Fruit fly (Drosophila melanogaster) whole organism, embryonic: Measurements from ENCODE around the gene CG3662.
A peak's percentile ranks its signal among the peaks of the same experiment; 100 is the strongest.

ENCODE experiments used
- ATbp ChIP-seq: fragments of 200-800 bp; sonication (Bioruptor generic); optimal IDR thresholded peaks from 2 replicates; lab custom pipeline; 2017; ENCODE audit warnings: missing biosample characterization, mild to moderate bottlenecking, missing genetic modification characterization, missing genetic modification reagents
- B-H2 ChIP-seq: fragments of 200-800 bp; sonication (Bioruptor generic); optimal IDR thresholded peaks from 2 replicates; lab custom pipeline; 2018; ENCODE audit warnings: missing biosample characterization, mild to moderate bottlenecking, missing genetic modification characterization
- BEAF-32 ChIP-seq: fragments of 200-800 bp; sonication (Bioruptor generic); optimal IDR thresholded peaks from 3 replicates; lab custom pipeline; 2017; ENCODE audit warnings: missing biosample characterization, missing genetic modification characterization, mild to moderate bottlenecking, moderate library complexity, missing genetic modification reagents
- Bdp1 ChIP-seq: fragments of 200-800 bp; sonication (Bioruptor generic); optimal IDR thresholded peaks from 3 replicates; lab custom pipeline; 2016; ENCODE audit warnings: missing biosample characterization, missing genetic modification characterization
- CG10147 ChIP-seq: fragments of 200-800 bp; sonication (Bioruptor generic); optimal IDR thresholded peaks from 2 replicates; lab custom pipeline; 2019; ENCODE audit warnings: missing biosample characterization, mild to moderate bottlenecking, missing genetic modification characterization, moderate library complexity
- CG11456 ChIP-seq: fragments of 200-800 bp; sonication (Bioruptor generic); IDR thresholded peaks from 3 replicates; pipeline ENCODE4 v1.3.6; 2022; ENCODE audit warnings: missing biosample characterization, missing genetic modification characterization
- CG13894 ChIP-seq: fragments of 200-800 bp; sonication (Bioruptor generic); optimal IDR thresholded peaks from 3 replicates; lab custom pipeline; 2018; ENCODE audit warnings: missing biosample characterization, mild to moderate bottlenecking, missing genetic modification characterization, moderate library complexity
- CG16779 ChIP-seq: fragments of 200-800 bp; sonication (Bioruptor generic); IDR thresholded peaks from 2 replicates; pipeline ENCODE4 v1.3.6; 2022; ENCODE audit warnings: missing biosample characterization, missing genetic modification characterization
- CG1832 ChIP-seq: fragments of 200-800 bp; sonication (Bioruptor generic); optimal IDR thresholded peaks from 2 replicates; lab custom pipeline; 2017; ENCODE audit warnings: missing biosample characterization, mild to moderate bottlenecking, missing genetic modification characterization, inconsistent platforms
- CG18619 ChIP-seq: fragments of 200-800 bp; sonication (Bioruptor generic); optimal IDR thresholded peaks from 3 replicates; lab custom pipeline; 2017; ENCODE audit warnings: missing biosample characterization, mild to moderate bottlenecking, missing genetic modification characterization
- CG18764 ChIP-seq: fragments of 200-800 bp; sonication (Bioruptor generic); optimal IDR thresholded peaks from 3 replicates; lab custom pipeline; 2016; ENCODE audit warnings: missing biosample characterization, missing genetic modification characterization
- CG33557 ChIP-seq: fragments of 200-800 bp; sonication (Bioruptor generic); optimal IDR thresholded peaks from 2 replicates; lab custom pipeline; 2019; ENCODE audit warnings: missing biosample characterization, mild to moderate bottlenecking, missing genetic modification characterization, moderate library complexity
- CG4707 ChIP-seq: fragments of 200-800 bp; sonication (Bioruptor generic); optimal IDR thresholded peaks from 2 replicates; lab custom pipeline; 2018; ENCODE audit warnings: missing biosample characterization, mild to moderate bottlenecking, missing genetic modification characterization, moderate library complexity
- CG4820 ChIP-seq: fragments of 200-800 bp; sonication (Bioruptor generic); optimal IDR thresholded peaks from 3 replicates; lab custom pipeline; 2016; ENCODE audit warnings: missing biosample characterization, missing genetic modification characterization
- CG6175 ChIP-seq: fragments of 200-800 bp; sonication (Bioruptor generic); IDR thresholded peaks from 3 replicates; pipeline ENCODE4 v1.3.6; 2022; ENCODE audit warnings: missing biosample characterization, missing genetic modification characterization
- CG6272 ChIP-seq: fragments of 200-800 bp; sonication (Bioruptor generic); IDR thresholded peaks from 2 replicates; pipeline ENCODE4 v1.3.6; 2022; ENCODE audit warnings: missing biosample characterization, missing genetic modification characterization
- CG6683 ChIP-seq: fragments of 200-800 bp; sonication (Bioruptor generic); optimal IDR thresholded peaks from 2 replicates; lab custom pipeline; 2017; ENCODE audit warnings: missing biosample characterization, mild to moderate bottlenecking, missing genetic modification characterization, missing genetic modification reagents
- CG7786 ChIP-seq: fragments of 200-800 bp; sonication (Bioruptor generic); optimal IDR thresholded peaks from 2 replicates; lab custom pipeline; 2016; ENCODE audit warnings: missing biosample characterization, missing genetic modification characterization
- CG8281 ChIP-seq: fragments of 200-800 bp; sonication (Bioruptor generic); optimal IDR thresholded peaks from 2 replicates; lab custom pipeline; 2018; ENCODE audit warnings: missing biosample characterization, mild to moderate bottlenecking, missing genetic modification characterization, moderate library complexity
- CG8290 ChIP-seq, 3 experiments: fragments of 200-800 bp; sonication (Bioruptor generic); optimal IDR thresholded peaks; 2 replicates each; lab custom pipeline; 2016 to 2019; ENCODE audit warnings: missing biosample characterization in 3 of 3, missing genetic modification characterization in 3 of 3, mild to moderate bottlenecking in 2 of 3, moderate library complexity in 1 of 3
- CG8388 ChIP-seq: fragments of 200-800 bp; sonication (Bioruptor generic); optimal IDR thresholded peaks from 2 replicates; lab custom pipeline; 2019; ENCODE audit warnings: missing biosample characterization, mild to moderate bottlenecking, missing genetic modification characterization, moderate library complexity
- D19A ChIP-seq: fragments of 200-800 bp; optimal IDR thresholded peaks from 3 replicates; lab custom pipeline; 2019; ENCODE audit warnings: missing biosample characterization, mild to moderate bottlenecking, missing genetic modification characterization, moderate library complexity
- Deaf1 ChIP-seq: fragments of 200-800 bp; optimal IDR thresholded peaks from 3 replicates; lab custom pipeline; 2019; ENCODE audit warnings: missing biosample characterization, mild to moderate bottlenecking, missing genetic modification characterization, moderate library complexity
- Doc2 ChIP-seq: fragments of 200-800 bp; sonication (Bioruptor generic); IDR thresholded peaks from 2 replicates; pipeline ENCODE4 v1.3.6; 2022; ENCODE audit warnings: missing biosample characterization, missing genetic modification characterization
- E2f2 ChIP-seq: fragments of 200-800 bp; sonication (Bioruptor generic); IDR thresholded peaks from 2 replicates; pipeline ENCODE4 v1.3.6; 2022; ENCODE audit warnings: missing biosample characterization, missing genetic modification characterization
- Ets65A ChIP-seq: fragments of 200-800 bp; sonication (Bioruptor generic); peaks from one replicate; lab custom pipeline; 2016; ENCODE audit warnings: missing biosample characterization, missing genetic modification characterization
- Fer1 ChIP-seq: fragments of 200-800 bp; sonication (Bioruptor generic); optimal IDR thresholded peaks from 2 replicates; lab custom pipeline; 2017; ENCODE audit warnings: missing biosample characterization, mild to moderate bottlenecking, missing genetic modification characterization
- HLH54F ChIP-seq: fragments of 200-800 bp; sonication (Bioruptor generic); optimal IDR thresholded peaks from 3 replicates; lab custom pipeline; 2016; ENCODE audit warnings: missing biosample characterization, missing genetic modification characterization
- Nf-YC ChIP-seq: fragments of 200-800 bp; optimal IDR thresholded peaks from 3 replicates; lab custom pipeline; 2019; ENCODE audit warnings: missing biosample characterization, mild to moderate bottlenecking, missing genetic modification characterization, moderate library complexity
- NfI ChIP-seq: fragments of 200-800 bp; sonication (Bioruptor generic); optimal IDR thresholded peaks from 3 replicates; lab custom pipeline; 2018; ENCODE audit warnings: missing biosample characterization, mild to moderate bottlenecking, missing genetic modification characterization, moderate library complexity
- Xrp1 ChIP-seq: fragments of 200-800 bp; sonication (Bioruptor generic); IDR thresholded peaks from 2 replicates; pipeline ENCODE4 v1.3.6; 2022; ENCODE audit warnings: missing biosample characterization, missing genetic modification characterization
- aop ChIP-seq: fragments of 200-800 bp; sonication (Bioruptor generic); IDR thresholded peaks from 2 replicates; pipeline ENCODE4 v1.3.6; 2022; ENCODE audit warnings: missing biosample characterization, missing genetic modification characterization
- bowl ChIP-seq: fragments of 200-800 bp; sonication (Bioruptor generic); IDR thresholded peaks from 2 replicates; pipeline ENCODE4 v1.3.6; 2022; ENCODE audit warnings: missing biosample characterization, missing genetic modification characterization
- danr ChIP-seq: fragments of 200-800 bp; sonication (Bioruptor generic); IDR thresholded peaks from 2 replicates; pipeline ENCODE4 v1.3.6; 2022; ENCODE audit warnings: missing biosample characterization, missing genetic modification characterization
- emc ChIP-seq: fragments of 200-800 bp; sonication (Bioruptor generic); optimal IDR thresholded peaks from 2 replicates; lab custom pipeline; 2016; ENCODE audit warnings: missing biosample characterization, missing genetic modification characterization
- gem ChIP-seq: fragments of 200-800 bp; sonication (Bioruptor generic); optimal IDR thresholded peaks from 2 replicates; lab custom pipeline; 2019; ENCODE audit warnings: missing biosample characterization, mild to moderate bottlenecking, missing genetic modification characterization, moderate library complexity
- grau ChIP-seq: fragments of 200-800 bp; optimal IDR thresholded peaks from 3 replicates; lab custom pipeline; 2019; ENCODE audit warnings: missing biosample characterization, mild to moderate bottlenecking, missing genetic modification characterization, moderate library complexity
- kah ChIP-seq: fragments of 200-800 bp; sonication (Bioruptor generic); optimal IDR thresholded peaks from 2 replicates; lab custom pipeline; 2018; ENCODE audit warnings: missing biosample characterization, mild to moderate bottlenecking, missing genetic modification characterization
- lbe ChIP-seq: fragments of 200-800 bp; sonication (Bioruptor generic); optimal IDR thresholded peaks from 2 replicates; lab custom pipeline; 2016; ENCODE audit warnings: missing biosample characterization, mild to moderate bottlenecking, missing genetic modification characterization
- lilli ChIP-seq: fragments of 200-800 bp; sonication (Bioruptor generic); optimal IDR thresholded peaks from 3 replicates; lab custom pipeline; 2016; ENCODE audit warnings: missing biosample characterization, missing genetic modification characterization
- lola ChIP-seq, 3 experiments: fragments of >200 bp in 2 of 3; fragments of 200-800 bp in 1 of 3; sonication (Bioruptor generic) in 1 of 3; optimal IDR thresholded peaks; 2 replicates each; lab custom pipeline; 2017 to 2019; ENCODE audit warnings: missing biosample characterization in 3 of 3, missing genetic modification characterization in 3 of 3, mild to moderate bottlenecking in 1 of 3, moderate library complexity in 1 of 3
- pb ChIP-seq: fragments of 200-800 bp; sonication (Bioruptor generic); optimal IDR thresholded peaks from 3 replicates; lab custom pipeline; 2016; ENCODE audit warnings: missing biosample characterization, missing genetic modification characterization
- pfk ChIP-seq: fragments of 200-800 bp; sonication (Bioruptor generic); optimal IDR thresholded peaks from 2 replicates; lab custom pipeline; 2018; ENCODE audit warnings: missing biosample characterization, mild to moderate bottlenecking, missing genetic modification characterization, moderate library complexity
- phol ChIP-seq: fragments of 200-800 bp; sonication (Bioruptor generic); optimal IDR thresholded peaks from 3 replicates; lab custom pipeline; 2018; ENCODE audit warnings: missing biosample characterization, mild to moderate bottlenecking, missing genetic modification characterization, moderate library complexity
- pzg ChIP-seq: fragments of 200-800 bp; sonication (Bioruptor generic); optimal IDR thresholded peaks from 3 replicates; lab custom pipeline; 2018; ENCODE audit warnings: missing biosample characterization, mild to moderate bottlenecking, missing genetic modification characterization, moderate library complexity
- sens ChIP-seq: fragments of 200-800 bp; sonication (Bioruptor generic); peaks from one replicate; lab custom pipeline; 2016; ENCODE audit warnings: missing biosample characterization, missing genetic modification characterization
- sim ChIP-seq: fragments of 200-800 bp; sonication (Bioruptor generic); IDR thresholded peaks from 2 replicates; pipeline ENCODE4 v1.3.6; 2022; ENCODE audit warnings: missing biosample characterization, missing genetic modification characterization
- zf30C ChIP-seq: fragments of 200-800 bp; sonication (Bioruptor generic); optimal IDR thresholded peaks from 3 replicates; lab custom pipeline; 2018; ENCODE audit warnings: missing biosample characterization, mild to moderate bottlenecking, missing genetic modification characterization

CG3662 gene

dm6 chr2L:870749-871418 lies 49.8 kb downstream of the CG3662 start (continued):
- TF ChIP-seq CG6683 (GFP tag; lab: Kevin White, UChicago) (no peak), lbe (no peak), CG18619 (GFP tag; lab: Kevin White, UChicago) (peak; percentile 64), B-H2 (GFP tag; lab: Kevin White, UChicago) (peak; percentile 11), CG33557 (GFP tag; lab: Kevin White, UChicago) (no peak), danr (GFP tag; lab: Robert Waterston, UW) (no peak), lola (GFP tag; optimal IDR thresholded peaks at IDR 0.05; lab: Kevin White, UChicago) (peak in 1 of 3 experiments; percentile 38), D19A (tag; lab: Kevin White, UChicago) (peak; percentile 30), HLH54F (peak; percentile 76), pb (peak; percentile 61), zf30C (GFP tag; lab: Kevin White, UChicago) (no peak)
- TF ChIP-seq, all 482 proteins: peak for 336

DNA sequence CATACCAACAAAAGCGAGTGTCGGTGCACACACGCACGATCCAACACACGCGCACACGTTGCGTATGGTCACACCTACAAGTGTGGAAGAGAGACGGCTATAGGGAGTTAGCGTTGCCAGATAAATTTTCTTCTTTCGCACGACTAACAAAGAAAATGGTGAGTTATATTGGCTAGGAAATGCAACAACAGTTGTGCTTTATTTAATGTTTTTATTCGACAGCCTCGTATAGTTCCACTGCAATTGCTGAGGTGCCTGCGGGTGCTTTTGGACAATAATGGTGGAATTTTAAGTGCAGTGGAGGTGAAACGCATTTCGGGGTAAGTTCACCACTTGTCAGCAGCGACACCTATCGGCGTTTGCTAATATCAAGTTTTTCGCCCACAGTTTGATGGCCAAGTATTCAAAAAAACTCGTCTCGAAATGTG lies 50.3 kb downstream of the CG3662 start:
- TF ChIP-seq Doc2 (no peak), emc (GFP tag; lab: Kevin White, UChicago) (no peak), CG1832 (peak; percentile 38), CG7786 (GFP tag; lab: Kevin White, UChicago) (peak; percentile 25), kah (GFP tag; lab: Kevin White, UChicago) (no peak), grau (tag; lab: Kevin White, UChicago) (peak; percentile 7), aop (GFP tag; lab: Robert Waterston, UW) (no peak), Nf-YC (tag; lab: Kevin White, UChicago) (peak; percentile 12), CG8388 (GFP tag; lab: Kevin White, UChicago) (peak; percentile 22), Xrp1 (GFP tag; lab: Robert Waterston, UW) (no peak), CG13894 (peak; percentile 63), CG4707 (GFP tag; lab: Kevin White, UChicago) (no peak), CG18764 (GFP tag; lab: Kevin White, UChicago) (no peak), pzg (GFP tag; lab: Kevin White, UChicago) (peak; percentile 65), bowl (GFP tag; lab: Robert Waterston, UW) (no peak), sim (no peak), CG10147 (no peak), pfk (GFP tag; lab: Kevin White, UChicago) (no peak), gem (tag; lab: Kevin White, UChicago) (no peak), CG4820 (GFP tag; lab: Kevin White, UChicago) (peak; percentile 17), CG6175 (GFP tag; lab: Robert Waterston, UW) (no peak), CG16779 (GFP tag; lab: Robert Waterston, UW) (no peak), ATbp (GFP tag; lab: Kevin White, UChicago) (no peak), Deaf1 (tag; lab: Kevin White, UChicago) (peak; percentile 1), Bdp1 (GFP tag; lab: Kevin White, UChicago) (no peak), lilli (GFP tag; lab: Kevin White, UChicago) (peak; percentile 41), CG6272 (no peak), Fer1 (GFP tag; lab: Kevin White, UChicago) (peak; percentile 43), phol (tag; lab: Kevin White, UChicago) (peak; percentile 45), sens (GFP tag; lab: Kevin White, UChicago) (peak; percentile 35), CG11456 (GFP tag; lab: Robert Waterston, UW) (0 out of 3 replicates have a peak, but pooled peaks have one; percentile 27), NfI (GFP tag; lab: Kevin White, UChicago) (peak; percentile 14), CG8281 (tag; lab: Kevin White, UChicago) (no peak), BEAF-32 (peak; percentile 17), E2f2 (GFP tag; lab: Robert Waterston, UW) (peak; percentile 32; the same call in 1 of the 2 replicates), CG8290 (GFP tag; optimal IDR thresholded peaks at IDR 0.05; lab: Kevin White, UChicago) (no peak), CG8290 (tag; optimal IDR thresholded peaks at IDR 0.05; lab: Kevin White, UChicago) (peak in 1 of 2 experiments; percentile 52), Ets65A (GFP tag; lab: Kevin White, UChicago) (peak; percentile 87)
